Worm (Caenorhabditis elegans) whole organism, mixed stage, embryonic: ENCODE results near the gene C39B5.6.

ENCODE experiments used
- blmp-1 ChIP-seq: fragments of 150-350 bp; optimal IDR thresholded peaks from 2 replicates; lab custom pipeline; 2014; ENCODE audit warnings: missing biosample characterization, missing genetic modification characterization
- nhr-12 ChIP-seq: fragments of 150-350 bp; optimal IDR thresholded peaks from 2 replicates; lab custom pipeline; 2014; ENCODE audit warnings: missing biosample characterization, missing genetic modification characterization
- nhr-237 ChIP-seq: fragments of 150-350 bp; optimal IDR thresholded peaks from 2 replicates; lab custom pipeline; 2014; ENCODE audit warnings: missing biosample characterization, missing genetic modification characterization

DNA sequence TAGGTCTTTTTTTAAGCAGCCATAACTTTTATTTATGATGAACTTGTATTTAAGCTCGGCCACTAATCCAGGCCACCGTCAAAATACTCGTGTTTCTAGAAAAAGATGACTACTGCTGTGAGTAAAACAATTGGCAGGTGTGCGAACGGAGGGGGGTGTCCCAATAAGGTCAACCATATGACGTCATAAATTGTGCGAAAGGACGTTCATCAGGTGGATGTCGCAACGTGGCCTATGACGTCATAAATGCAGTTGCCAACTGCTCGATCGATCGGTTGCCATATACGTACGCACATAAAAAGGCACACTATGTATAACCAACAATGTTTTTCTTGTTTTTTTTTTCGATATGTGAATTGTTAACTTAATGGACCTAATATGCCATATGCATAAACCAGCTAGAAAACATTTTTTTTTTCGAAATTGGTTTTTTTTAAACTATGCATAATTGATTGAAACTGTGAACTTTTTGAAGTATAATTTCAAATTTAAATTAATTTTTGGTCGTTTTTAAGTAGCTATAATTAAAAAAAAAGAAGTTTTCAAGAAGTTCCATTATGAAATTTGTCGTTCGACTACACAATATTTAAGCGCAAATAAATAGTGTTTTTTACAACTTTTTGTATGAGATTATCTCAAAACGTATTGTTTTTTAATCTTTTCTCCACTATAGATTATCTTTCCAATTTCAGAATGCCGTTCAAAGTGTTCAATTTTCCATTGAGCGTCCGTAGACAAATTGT lies 36.6 kb downstream of the C39B5.6 start, which contains the start of gene C39B5.2:
- TF ChIP-seq blmp-1 (tag; lab: Kevin White, UChicago) (no peak), nhr-237 (no peak), nhr-12 (no peak)
